Worm (Caenorhabditis elegans) whole organism, L1 larva: ENCODE results near the gene ndua-1.

Experiments
- C04F5.9 ChIP-seq: sonication (generic microtip); optimal IDR thresholded peaks from 2 replicates; lab custom pipeline; 2016; ENCODE audit warnings: missing genetic modification characterization, missing compliant biosample characterization
- C34B4.2 ChIP-seq: sonication (generic microtip); optimal IDR thresholded peaks from 2 replicates; lab custom pipeline; 2017; ENCODE audit warnings: mild to moderate bottlenecking, missing genetic modification characterization, missing compliant biosample characterization
- F16B12.6 ChIP-seq: fragments of 150-350 bp; optimal IDR thresholded peaks from 2 replicates; lab custom pipeline; 2014; ENCODE audit warnings: missing biosample characterization, missing genetic modification characterization
- alr-1 ChIP-seq: fragments of 200-800 bp; sonication (Bioruptor generic); optimal IDR thresholded peaks from 2 replicates; lab custom pipeline; 2018; ENCODE audit warnings: borderline replicate concordance, mild to moderate bottlenecking, missing genetic modification characterization, missing compliant biosample characterization
- aly-2 ChIP-seq: fragments of 150-350 bp; optimal IDR thresholded peaks from 2 replicates; lab custom pipeline; 2014; ENCODE audit warnings: missing biosample characterization, missing genetic modification characterization
- blmp-1 ChIP-seq: fragments of 150-350 bp; optimal IDR thresholded peaks from 2 replicates; lab custom pipeline; 2014; ENCODE audit warnings: missing biosample characterization, missing genetic modification characterization
- ceh-8 ChIP-seq: fragments of 200-800 bp; sonication (Bioruptor generic); optimal IDR thresholded peaks from 2 replicates; lab custom pipeline; 2018; ENCODE audit warnings: mild to moderate bottlenecking, missing genetic modification characterization, moderate library complexity, missing compliant biosample characterization
- ceh-88 ChIP-seq: fragments of 200-800 bp; sonication (Bioruptor generic); IDR thresholded peaks from 2 replicates; pipeline ENCODE4 v1.3.6; 2022; ENCODE audit warnings: missing genetic modification characterization, missing compliant biosample characterization
- ceh-90 ChIP-seq: sonication (generic microtip); optimal IDR thresholded peaks from 2 replicates; lab custom pipeline; 2016; ENCODE audit warnings: missing genetic modification characterization, missing compliant biosample characterization
- ces-1 ChIP-seq: fragments of 150-350 bp; optimal IDR thresholded peaks from 2 replicates; lab custom pipeline; 2014; ENCODE audit warnings: missing biosample characterization, missing genetic modification reagents, missing genetic modification characterization
- dpl-1 ChIP-seq, 3 experiments: fragments of 150-350 bp in 2 of 3; sonication (generic microtip) in 1 of 3; optimal IDR thresholded peaks; 2 replicates each; lab custom pipeline; 2014 to 2017; ENCODE audit warnings: missing biosample characterization in 3 of 3, missing genetic modification characterization in 3 of 3, missing genetic modification reagents in 3 of 3
- dsc-1 ChIP-seq: sonication (generic microtip); optimal IDR thresholded peaks from 2 replicates; lab custom pipeline; 2016; ENCODE audit warnings: mild to moderate bottlenecking, missing genetic modification characterization, missing compliant biosample characterization
- efl-1 ChIP-seq, 4 experiments: fragments of 150-350 bp; optimal IDR thresholded peaks in 3 of 4; peaks in 1 of 4; 1 replicate in 1 of 4; 2 replicates in 3 of 4; lab custom pipeline; 2014; ENCODE audit warnings: missing biosample characterization in 2 of 4, missing genetic modification characterization in 2 of 4, missing genetic modification reagents in 2 of 4
- efl-3 ChIP-seq: fragments of 200-800 bp; sonication (Bioruptor generic); optimal IDR thresholded peaks from 2 replicates; lab custom pipeline; 2018; ENCODE audit warnings: mild to moderate bottlenecking, missing genetic modification characterization, missing compliant biosample characterization
- egl-27 ChIP-seq, 2 experiments: fragments of 150-350 bp in 1 of 2; sonication (generic microtip); optimal IDR thresholded peaks; 3 replicates each; lab custom pipeline; 2017 to 2018; ENCODE audit warnings: missing biosample characterization in 2 of 2, missing genetic modification characterization in 2 of 2, missing genetic modification reagents in 2 of 2
- elt-3 ChIP-seq, 6 experiments: fragments of 150-350 bp in 1 of 6; sonication (generic microtip); optimal IDR thresholded peaks; 2 replicates each; lab custom pipeline; 2017 to 2018; ENCODE audit warnings: missing biosample characterization in 6 of 6, missing genetic modification characterization in 6 of 6, inconsistent platforms in 1 of 6
- fkh-10 ChIP-seq: sonication (generic microtip); optimal IDR thresholded peaks from 2 replicates; lab custom pipeline; 2017; ENCODE audit warnings: missing biosample characterization, missing genetic modification reagents, missing genetic modification characterization
- grh-1 ChIP-seq: fragments of 200-800 bp; sonication (Bioruptor generic); IDR thresholded peaks from 2 replicates; pipeline ENCODE4 v1.3.6; 2022; ENCODE audit warnings: missing genetic modification reagents, missing genetic modification characterization, missing compliant biosample characterization
- hpl-2 ChIP-seq: fragments of 150-350 bp; optimal IDR thresholded peaks from 2 replicates; lab custom pipeline; 2014; ENCODE audit warnings: missing biosample characterization, missing genetic modification reagents, missing genetic modification characterization
- lin-13 ChIP-seq: fragments of 150-350 bp; optimal IDR thresholded peaks from 2 replicates; lab custom pipeline; 2014; ENCODE audit warnings: missing biosample characterization, missing genetic modification reagents, missing genetic modification characterization
- lin-14 ChIP-seq: fragments of 200-800 bp; sonication (Bioruptor generic); optimal IDR thresholded peaks from 2 replicates; lab custom pipeline; 2018; ENCODE audit warnings: mild to moderate bottlenecking, missing genetic modification characterization, moderate library complexity, missing compliant biosample characterization
- lin-39 ChIP-seq: fragments of 150-350 bp; optimal IDR thresholded peaks from 2 replicates; lab custom pipeline; 2014; ENCODE audit warnings: missing biosample characterization, missing genetic modification reagents, missing genetic modification characterization
- mab-9 ChIP-seq: fragments of 200-800 bp; sonication (Bioruptor generic); IDR thresholded peaks from 2 replicates; pipeline ENCODE4 v1.3.6; 2022; ENCODE audit warnings: missing genetic modification reagents, missing genetic modification characterization, missing compliant biosample characterization
- mdl-1 ChIP-seq, 2 experiments: fragments of 150-350 bp; optimal IDR thresholded peaks; 2 replicates each; lab custom pipeline; 2014 to 2017; ENCODE audit warnings: missing biosample characterization in 2 of 2, missing genetic modification characterization in 2 of 2, inconsistent platforms in 1 of 2
- mef-2 ChIP-seq: fragments of 150-350 bp; optimal IDR thresholded peaks from 2 replicates; lab custom pipeline; 2014; ENCODE audit warnings: missing biosample characterization, missing genetic modification characterization
- mep-1 ChIP-seq: fragments of 150-350 bp; optimal IDR thresholded peaks from 2 replicates; lab custom pipeline; 2014; ENCODE audit warnings: missing biosample characterization, missing genetic modification characterization
- nhr-19 ChIP-seq: fragments of 200-800 bp; sonication (Bioruptor generic); conservative IDR thresholded peaks from 2 replicates; pipeline ENCODE4 v1.3.6; 2022; ENCODE audit warnings: missing genetic modification characterization, missing compliant biosample characterization
- nhr-20 ChIP-seq: sonication (generic microtip); optimal IDR thresholded peaks from 2 replicates; lab custom pipeline; 2016; ENCODE audit warnings: mild to moderate bottlenecking, missing genetic modification characterization, missing compliant biosample characterization
- nhr-28 ChIP-seq: fragments of 150-350 bp; optimal IDR thresholded peaks from 2 replicates; lab custom pipeline; 2014; ENCODE audit warnings: missing biosample characterization, missing genetic modification characterization
- nhr-77 ChIP-seq: fragments of 150-350 bp; optimal IDR thresholded peaks from 2 replicates; lab custom pipeline; 2014; ENCODE audit warnings: missing biosample characterization, missing genetic modification characterization
- nhr-84 ChIP-seq: sonication (generic microtip); optimal IDR thresholded peaks from 2 replicates; lab custom pipeline; 2017; ENCODE audit warnings: missing biosample characterization, missing genetic modification characterization
- pag-3 ChIP-seq: sonication (generic microtip); optimal IDR thresholded peaks from 2 replicates; lab custom pipeline; 2017; ENCODE audit warnings: missing genetic modification characterization, mild to moderate bottlenecking, missing compliant biosample characterization, antibody characterized with exemption, borderline replicate concordance; ENCODE audit not compliant: insufficient read depth
- pax-3 ChIP-seq: fragments of 200-800 bp; sonication (Bioruptor generic); optimal IDR thresholded peaks from 2 replicates; lab custom pipeline; 2018; ENCODE audit warnings: mild to moderate bottlenecking, missing genetic modification characterization, moderate library complexity, missing compliant biosample characterization
- pqm-1 ChIP-seq: sonication (generic microtip); optimal IDR thresholded peaks from 3 replicates; lab custom pipeline; 2017; ENCODE audit warnings: missing biosample characterization, missing genetic modification characterization
- snpc-4 ChIP-seq: fragments of 150-350 bp; optimal IDR thresholded peaks from 2 replicates; lab custom pipeline; 2014; ENCODE audit warnings: missing biosample characterization, missing genetic modification characterization
- sptf-1 ChIP-seq: fragments of 150-350 bp; optimal IDR thresholded peaks from 2 replicates; lab custom pipeline; 2014; ENCODE audit warnings: missing biosample characterization, missing genetic modification characterization
- tbx-2 ChIP-seq: sonication (generic microtip); optimal IDR thresholded peaks from 2 replicates; lab custom pipeline; 2016; ENCODE audit warnings: missing genetic modification characterization, missing compliant biosample characterization
- unc-130 ChIP-seq: fragments of 150-350 bp; optimal IDR thresholded peaks from 2 replicates; lab custom pipeline; 2017; ENCODE audit warnings: missing biosample characterization, missing genetic modification characterization, inconsistent platforms
- unc-30 ChIP-seq: sonication (generic microtip); optimal IDR thresholded peaks from 2 replicates; lab custom pipeline; 2017; ENCODE audit warnings: missing biosample characterization, missing genetic modification characterization
- unc-62 ChIP-seq: fragments of 150-350 bp; optimal IDR thresholded peaks from 2 replicates; lab custom pipeline; 2014; ENCODE audit warnings: missing biosample characterization, missing genetic modification reagents, missing genetic modification characterization
- unc-86 ChIP-seq: sonication (generic microtip); optimal IDR thresholded peaks from 2 replicates; lab custom pipeline; 2016; ENCODE audit warnings: missing genetic modification characterization, missing compliant biosample characterization
- vab-15 ChIP-seq: sonication (generic microtip); optimal IDR thresholded peaks from 2 replicates; lab custom pipeline; 2017; ENCODE audit warnings: missing genotype, mild to moderate bottlenecking, missing genetic modification characterization, missing compliant biosample characterization
- zag-1 ChIP-seq: fragments of 150-350 bp; optimal IDR thresholded peaks from 2 replicates; lab custom pipeline; 2014; ENCODE audit warnings: missing biosample characterization, missing genetic modification characterization

Gene ndua-1

DNA sequence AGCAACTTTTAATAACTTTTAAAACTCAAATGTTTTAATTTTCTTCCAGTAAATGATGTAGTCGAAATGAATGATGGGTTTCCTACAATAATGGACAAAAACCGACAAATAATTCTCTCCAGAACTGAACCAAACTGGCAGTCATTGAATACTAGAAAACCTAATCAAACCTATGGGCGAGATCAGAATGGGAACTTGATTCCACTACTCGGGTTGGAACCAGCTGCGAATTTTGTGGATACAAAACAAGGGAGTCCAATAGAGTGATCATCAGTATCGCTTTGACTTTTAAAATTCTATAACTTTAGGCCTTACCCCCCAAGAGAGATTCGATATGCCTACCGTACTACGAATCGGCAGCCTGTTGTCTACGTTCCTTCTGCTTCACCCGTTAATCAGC lies 25.1 kb downstream of the ndua-1 start:
- TF ChIP-seq mef-2 (tag; lab: Kevin White, UChicago) (no peak), C04F5.9 (tag; lab: Kevin White, UChicago) (no peak), ceh-90 (tag; lab: Kevin White, UChicago) (no peak), aly-2 (tag; lab: Kevin White, UChicago) (no peak), unc-30 (tag; lab: Kevin White, UChicago) (no peak), lin-14 (GFP tag; lab: Kevin White, UChicago) (no peak), egl-27 (tag; optimal IDR thresholded peaks at IDR 0.05; lab: Kevin White, UChicago) (no peak), lin-13 (GFP tag; lab: Kevin White, UChicago) (no peak), F16B12.6 (tag; lab: Kevin White, UChicago) (no peak), grh-1 (GFP tag; lab: Robert Waterston, UW) (no peak), nhr-20 (tag; lab: Kevin White, UChicago) (no peak), C34B4.2 (tag; lab: Kevin White, UChicago) (no peak), dpl-1 (GFP tag; optimal IDR thresholded peaks at IDR 0.05; lab: Kevin White, UChicago) (no peak), ces-1 (GFP tag; lab: Kevin White, UChicago) (no peak), pqm-1 (tag; lab: Kevin White, UChicago) (no peak), nhr-19 (no peak), pag-3 (no peak), nhr-28 (tag; lab: Kevin White, UChicago) (no peak), unc-62 (no peak), sptf-1 (tag; lab: Kevin White, UChicago) (no peak)
- TF ChIP-seq, all 84 proteins: peak for 0

ce11 chrV:20824962-20825609 lies 26.6 kb downstream of the ndua-1 start, which contains the start of the genes gcy-22 and grl-14:
Gene gcy-22, minus strand, starts transcription at chrV:20825062.
Gene grl-14, plus strand, starts transcription at chrV:20825559.
- TF ChIP-seq grh-1 (GFP tag; lab: Robert Waterston, UW) (no peak), efl-3 (GFP tag; lab: Kevin White, UChicago) (no peak), ceh-8 (GFP tag; lab: Kevin White, UChicago) (no peak), vab-15 (tag; lab: Kevin White, UChicago) (no peak), zag-1 (tag; lab: Kevin White, UChicago) (no peak), nhr-77 (tag; lab: Kevin White, UChicago) (no peak), elt-3 (tag; optimal IDR thresholded peaks at IDR 0.05; lab: Kevin White, UChicago) (no peak), mep-1 (tag; lab: Kevin White, UChicago) (no peak), snpc-4 (no peak), blmp-1 (tag; lab: Kevin White, UChicago) (no peak), mdl-1 (tag; optimal IDR thresholded peaks at IDR 0.05; lab: Kevin White, UChicago) (no peak), nhr-19 (no peak), lin-39 (tag; lab: Kevin White, UChicago) (no peak)

ce11 chrV:20820033-20820432 lies 31.7 kb downstream of the ndua-1 start, which contains the start of gene T03D8.6:
Gene T03D8.6, minus strand, starts transcription at chrV:20820330.
- no peak for TF ChIP-seq alr-1 (tag; lab: Kevin White, UChicago)
- TF ChIP-seq zag-1 (tag; lab: Kevin White, UChicago) = no peak
- TF ChIP-seq blmp-1 (tag; lab: Kevin White, UChicago) = peak; percentile 68
- TF ChIP-seq, all 84 proteins: peak for 1

DNA sequence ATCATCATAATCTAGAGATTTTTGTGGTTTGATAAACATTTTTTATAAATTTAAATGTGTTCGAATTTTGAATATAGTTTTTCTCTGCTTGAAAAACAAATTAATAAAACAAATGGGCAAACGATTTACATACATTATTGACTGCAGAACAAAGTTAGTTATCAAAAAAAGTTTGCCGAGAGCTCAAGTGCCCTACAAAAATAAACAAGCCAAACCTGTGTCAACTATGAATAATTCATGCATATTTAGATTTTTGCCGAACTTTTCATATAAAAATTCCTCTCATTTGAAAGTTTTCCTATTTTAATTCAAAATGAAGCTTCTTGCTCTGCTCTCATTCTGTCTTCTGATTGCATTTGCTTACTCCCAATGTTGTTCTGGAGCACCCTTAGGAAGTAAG lies 35.9 kb downstream of the ndua-1 start, which contains the start of gene sshk-1:
TSS of gene sshk-1 (plus strand) at position 301 of the 400 bp plus-strand sequence.
- TF ChIP-seq unc-86 (tag; lab: Kevin White, UChicago) (no peak), unc-30 (tag; lab: Kevin White, UChicago) (no peak), fkh-10 (GFP tag; lab: Kevin White, UChicago) (no peak), snpc-4 (no peak), dsc-1 (tag; lab: Kevin White, UChicago) (no peak), pax-3 (tag; lab: Kevin White, UChicago) (no peak), ceh-88 (GFP tag; lab: Robert Waterston, UW) (no peak), nhr-84 (tag; lab: Kevin White, UChicago) (no peak), aly-2 (tag; lab: Kevin White, UChicago) (no peak), tbx-2 (tag; lab: Kevin White, UChicago) (no peak), unc-130 (tag; lab: Kevin White, UChicago) (no peak), mab-9 (GFP tag; lab: Robert Waterston, UW) (no peak), sptf-1 (tag; lab: Kevin White, UChicago) (no peak), efl-1 (optimal IDR thresholded peaks at IDR 0.05; lab: Kevin White, UChicago) (no peak), efl-1 (GFP tag; optimal IDR thresholded peaks at IDR 0.05 in 1 of 2; lab: Kevin White, UChicago) (no peak), ceh-90 (tag; lab: Kevin White, UChicago) (no peak), hpl-2 (GFP tag; lab: Kevin White, UChicago) (no peak)
- TF ChIP-seq, all 84 proteins: peak for 0
